Worm (Caenorhabditis elegans) whole organism, late embryonic: ENCODE data around the gene Y32F6A.4.

ENCODE experiments used
- ceh-9 ChIP-seq: sonication (generic microtip); optimal IDR thresholded peaks from 2 replicates; lab custom pipeline; 2016; ENCODE audit warnings: mild to moderate bottlenecking, missing genetic modification characterization, inconsistent platforms, missing compliant biosample characterization
- odd-2 ChIP-seq: sonication (generic microtip); optimal IDR thresholded peaks from 2 replicates; lab custom pipeline; 2017; ENCODE audit warnings: antibody characterized with exemption, mild to moderate bottlenecking, missing genetic modification characterization, missing compliant biosample characterization
- pqm-1 ChIP-seq: sonication (generic microtip); optimal IDR thresholded peaks from 2 replicates; lab custom pipeline; 2016; ENCODE audit warnings: missing genetic modification characterization, missing compliant biosample characterization

ce11 chrV:10432607-10433006, 1.3 kb downstream of the Y32F6A.4 start:
- TF ChIP-seq pqm-1 (tag; lab: Kevin White, UChicago) = no peak
- no peak for TF ChIP-seq ceh-9 (tag; lab: Kevin White, UChicago)
- no peak for TF ChIP-seq odd-2
